Fruit fly (Drosophila melanogaster) whole organism, adult: ENCODE measurements around the gene CG10555.

Source experiments
- CG11617 ChIP-seq: fragments of 200-800 bp; sonication (Bioruptor generic); optimal IDR thresholded peaks from 2 replicates; lab custom pipeline; 2017; ENCODE audit warnings: mild to moderate bottlenecking, missing biosample characterization, missing genetic modification reagents, missing genetic modification characterization
- CG12768 ChIP-seq: fragments of 200-800 bp; sonication (Bioruptor generic); optimal IDR thresholded peaks from 2 replicates; lab custom pipeline; 2017; ENCODE audit warnings: missing biosample characterization, missing genetic modification characterization, mild to moderate bottlenecking, moderate library complexity, missing genetic modification reagents
- CG14711 ChIP-seq: fragments of 200-800 bp; sonication (Bioruptor generic); optimal IDR thresholded peaks from 2 replicates; lab custom pipeline; 2018; ENCODE audit warnings: missing biosample characterization, mild to moderate bottlenecking, missing genetic modification characterization, moderate library complexity
- CG1620 ChIP-seq: fragments of 200-800 bp; sonication (Bioruptor generic); optimal IDR thresholded peaks from 2 replicates; lab custom pipeline; 2016; ENCODE audit warnings: missing biosample characterization, missing genetic modification characterization
- CG33017 ChIP-seq: fragments of 200-800 bp; sonication (Bioruptor generic); optimal IDR thresholded peaks from 2 replicates; lab custom pipeline; 2018; ENCODE audit warnings: missing biosample characterization, mild to moderate bottlenecking, missing genetic modification characterization, moderate library complexity
- CG5204 ChIP-seq: fragments of 200-800 bp; sonication (Bioruptor generic); optimal IDR thresholded peaks from 2 replicates; lab custom pipeline; 2016; ENCODE audit warnings: missing biosample characterization, missing genetic modification characterization
- CG7045 ChIP-seq: fragments of 200-800 bp; sonication (Bioruptor generic); optimal IDR thresholded peaks from 2 replicates; lab custom pipeline; 2017; ENCODE audit warnings: missing biosample characterization, mild to moderate bottlenecking, missing genetic modification characterization
- CG7101 ChIP-seq: fragments of 200-800 bp; sonication (Bioruptor generic); optimal IDR thresholded peaks from 2 replicates; lab custom pipeline; 2018; ENCODE audit warnings: missing biosample characterization, mild to moderate bottlenecking, missing genetic modification characterization, moderate library complexity
- Clk ChIP-seq: fragments of 200-800 bp; sonication (Bioruptor generic); optimal IDR thresholded peaks from 2 replicates; lab custom pipeline; 2017; ENCODE audit warnings: missing biosample characterization, missing genetic modification characterization
- Crg-1 ChIP-seq: fragments of 200-800 bp; sonication (Bioruptor generic); optimal IDR thresholded peaks from 2 replicates; lab custom pipeline; 2016; ENCODE audit warnings: missing biosample characterization, missing genetic modification characterization
- Hr96 ChIP-seq: fragments of 200-800 bp; sonication (Bioruptor generic); optimal IDR thresholded peaks from 2 replicates; lab custom pipeline; 2016; ENCODE audit warnings: missing biosample characterization, missing genetic modification characterization
- Mnt ChIP-seq: fragments of 200-800 bp; sonication (Bioruptor generic); optimal IDR thresholded peaks from 2 replicates; lab custom pipeline; 2016; ENCODE audit warnings: missing biosample characterization, mild to moderate bottlenecking, missing genetic modification characterization
- bab1 ChIP-seq: fragments of 200-800 bp; sonication (Bioruptor generic); optimal IDR thresholded peaks from 3 replicates; lab custom pipeline; 2019; ENCODE audit warnings: missing biosample characterization, mild to moderate bottlenecking, missing genetic modification characterization, moderate library complexity
- cic ChIP-seq: fragments of 200-800 bp; sonication (Bioruptor generic); optimal IDR thresholded peaks from 2 replicates; lab custom pipeline; 2017; ENCODE audit warnings: missing biosample characterization, mild to moderate bottlenecking, missing genetic modification characterization, moderate library complexity
- cnc ChIP-seq, 2 experiments: fragments of >200 bp; optimal IDR thresholded peaks; 2 replicates each; lab custom pipeline; 2017
- kay ChIP-seq: fragments of 200-800 bp; sonication (Bioruptor generic); peaks from one replicate; lab custom pipeline; 2016; ENCODE audit warnings: missing biosample characterization, missing genetic modification characterization, borderline replicate concordance
- ovo ChIP-seq: fragments of 200-800 bp; sonication (Bioruptor generic); optimal IDR thresholded peaks from 2 replicates; lab custom pipeline; 2016; ENCODE audit warnings: missing biosample characterization, missing genetic modification characterization
- pad ChIP-seq: fragments of 200-800 bp; sonication (Bioruptor generic); optimal IDR thresholded peaks from 3 replicates; lab custom pipeline; 2017; ENCODE audit warnings: missing biosample characterization, missing genetic modification characterization, mild to moderate bottlenecking, moderate library complexity, missing genetic modification reagents
- tj ChIP-seq: fragments of 200-800 bp; sonication (Bioruptor generic); optimal IDR thresholded peaks from 3 replicates; lab custom pipeline; 2017; ENCODE audit warnings: missing biosample characterization, mild to moderate bottlenecking, missing genetic modification characterization, moderate library complexity
- toe ChIP-seq: fragments of 200-800 bp; sonication (Bioruptor generic); optimal IDR thresholded peaks from 2 replicates; lab custom pipeline; 2016; ENCODE audit warnings: missing biosample characterization, missing genetic modification characterization

Gene CG10555

dm6 chrX:8398177-8399018 is at the start of gene CG10555:
Gene CG10555, plus strand, starts transcription at chrX:8398940.
- TF ChIP-seq ovo (GFP tag; lab: Kevin White, UChicago) (peak; percentile 88), CG1620 (GFP tag; lab: Kevin White, UChicago) (peak; percentile 93), CG33017 (no peak), cic (GFP tag; lab: Kevin White, UChicago) (no peak), kay (no peak), CG7045 (peak; percentile 69), Mnt (GFP tag; lab: Kevin White, UChicago) (peak; percentile 82), Clk (peak; percentile 72), bab1 (GFP tag; lab: Kevin White, UChicago) (peak; percentile 98), Crg-1 (GFP tag; lab: Kevin White, UChicago) (peak; percentile 85), CG12768 (GFP tag; lab: Kevin White, UChicago) (peak; percentile 63), CG7101 (peak; percentile 81), CG11617 (GFP tag; lab: Kevin White, UChicago) (peak; percentile 93), CG14711 (tag; lab: Kevin White, UChicago) (peak; percentile 81), toe (GFP tag; lab: Kevin White, UChicago) (peak; percentile 88), CG5204 (GFP tag; lab: Kevin White, UChicago) (peak; percentile 79), pad (GFP tag; lab: Kevin White, UChicago) (peak; percentile 82), cnc (optimal IDR thresholded peaks at IDR 0.05; lab: Kevin White, UChicago) (no peak), Hr96 (GFP tag; lab: Kevin White, UChicago) (no peak), tj (peak; percentile 85)

- TF ChIP-seq CG11617 (GFP tag; lab: Kevin White, UChicago) (no peak), CG1620 (GFP tag; lab: Kevin White, UChicago) (no peak), bab1 (GFP tag; lab: Kevin White, UChicago) (no peak), cnc (optimal IDR thresholded peaks at IDR 0.05; lab: Kevin White, UChicago) (no peak), Mnt (GFP tag; lab: Kevin White, UChicago) (no peak), kay (no peak), Crg-1 (GFP tag; lab: Kevin White, UChicago) (no peak), pad (GFP tag; lab: Kevin White, UChicago) (no peak), CG5204 (GFP tag; lab: Kevin White, UChicago) (no peak), CG33017 (no peak), toe (GFP tag; lab: Kevin White, UChicago) (no peak), cic (GFP tag; lab: Kevin White, UChicago) (no peak)
Observed at dm6 chrX:8366329-8366728, 32.4 kb upstream of the CG10555 start.

- TF ChIP-seq Hr96 (GFP tag; lab: Kevin White, UChicago) (no peak), bab1 (GFP tag; lab: Kevin White, UChicago) (no peak), Mnt (GFP tag; lab: Kevin White, UChicago) (no peak), CG5204 (GFP tag; lab: Kevin White, UChicago) (no peak), CG14711 (tag; lab: Kevin White, UChicago) (no peak), CG12768 (GFP tag; lab: Kevin White, UChicago) (no peak), CG11617 (GFP tag; lab: Kevin White, UChicago) (no peak), kay (no peak), cnc (optimal IDR thresholded peaks at IDR 0.05; lab: Kevin White, UChicago) (no peak), CG1620 (GFP tag; lab: Kevin White, UChicago) (no peak), Crg-1 (GFP tag; lab: Kevin White, UChicago) (no peak), toe (GFP tag; lab: Kevin White, UChicago) (no peak), Clk (no peak), CG7101 (no peak)
Observed at dm6 chrX:8367069-8367468, 31.7 kb upstream of the CG10555 start, which contains the start of gene nAChRalpha3. Gene nAChRalpha3, minus strand, starts transcription at chrX:8367169.

dm6 chrX:8371729-8372128 is 27.0 kb upstream of the CG10555 start:
- no peak for TF ChIP-seq cic (GFP tag; lab: Kevin White, UChicago)
- no peak for TF ChIP-seq Clk
- TF ChIP-seq CG11617 (GFP tag; lab: Kevin White, UChicago), result no peak
- TF ChIP-seq bab1 (GFP tag; lab: Kevin White, UChicago), result no peak
- TF ChIP-seq CG14711 (tag; lab: Kevin White, UChicago), result no peak
- no peak for TF ChIP-seq pad (GFP tag; lab: Kevin White, UChicago)
- no peak for TF ChIP-seq CG33017

- TF ChIP-seq cic (GFP tag; lab: Kevin White, UChicago), result no peak
- TF ChIP-seq Mnt (GFP tag; lab: Kevin White, UChicago), result no peak
- TF ChIP-seq CG1620 (GFP tag; lab: Kevin White, UChicago), result no peak
- no peak for TF ChIP-seq CG11617 (GFP tag; lab: Kevin White, UChicago)
- no peak for TF ChIP-seq CG5204 (GFP tag; lab: Kevin White, UChicago)
- no peak for TF ChIP-seq CG12768 (GFP tag; lab: Kevin White, UChicago)
- TF ChIP-seq toe (GFP tag; lab: Kevin White, UChicago), result no peak
- no peak for TF ChIP-seq Crg-1 (GFP tag; lab: Kevin White, UChicago)
- no peak for TF ChIP-seq cnc (optimal IDR thresholded peaks at IDR 0.05; lab: Kevin White, UChicago)
- no peak for TF ChIP-seq CG33017
- no peak for TF ChIP-seq Hr96 (GFP tag; lab: Kevin White, UChicago)
- no peak for TF ChIP-seq kay
- TF ChIP-seq CG7101, result no peak
- no peak for TF ChIP-seq CG7045
Observed at dm6 chrX:8385481-8385880, 13.3 kb upstream of the CG10555 start, which contains the start of gene CG1387. Gene CG1387, plus strand, starts transcription at chrX:8385781.
